Fruit fly (Drosophila melanogaster) whole organism, embryonic: ENCODE data around the gene fbl.

ENCODE experiments used
- CG10267 ChIP-seq: fragments of 200-800 bp; sonication (Bioruptor generic); optimal IDR thresholded peaks from 2 replicates; lab custom pipeline; 2018; ENCODE audit warnings: missing biosample characterization, mild to moderate bottlenecking, missing genetic modification characterization, moderate library complexity
- CG11504 ChIP-seq: fragments of 200-800 bp; sonication (Bioruptor generic); optimal IDR thresholded peaks from 3 replicates; lab custom pipeline; 2019; ENCODE audit warnings: missing biosample characterization, mild to moderate bottlenecking, missing genetic modification characterization, moderate library complexity
- CG12659 ChIP-seq: fragments of 200-800 bp; sonication (Bioruptor generic); optimal IDR thresholded peaks from 3 replicates; lab custom pipeline; 2017; ENCODE audit warnings: mild to moderate bottlenecking, missing biosample characterization, missing genetic modification reagents, missing genetic modification characterization
- CG14965 ChIP-seq: fragments of 200-800 bp; sonication (Bioruptor generic); optimal IDR thresholded peaks from 2 replicates; lab custom pipeline; 2016; ENCODE audit warnings: missing biosample characterization, missing genetic modification characterization, borderline replicate concordance
- CG15601 ChIP-seq: fragments of 200-800 bp; sonication (Bioruptor generic); optimal IDR thresholded peaks from 3 replicates; lab custom pipeline; 2019; ENCODE audit warnings: missing biosample characterization, mild to moderate bottlenecking, missing genetic modification characterization, moderate library complexity
- CG16779 ChIP-seq: fragments of 200-800 bp; sonication (Bioruptor generic); IDR thresholded peaks from 2 replicates; pipeline ENCODE4 v1.3.6; 2022; ENCODE audit warnings: missing biosample characterization, missing genetic modification characterization
- CG1832 ChIP-seq: fragments of 200-800 bp; sonication (Bioruptor generic); optimal IDR thresholded peaks from 2 replicates; lab custom pipeline; 2017; ENCODE audit warnings: missing biosample characterization, mild to moderate bottlenecking, missing genetic modification characterization, inconsistent platforms
- CG2129 ChIP-seq: fragments of 200-800 bp; sonication (Bioruptor generic); IDR thresholded peaks from 2 replicates; pipeline ENCODE4 v1.3.6; 2022; ENCODE audit warnings: missing biosample characterization, missing genetic modification characterization; ENCODE audit not compliant: partially characterized antibody
- CG34224 ChIP-seq: fragments of 200-800 bp; sonication (Bioruptor generic); IDR thresholded peaks from 3 replicates; pipeline ENCODE4 v1.3.6; 2022; ENCODE audit warnings: missing biosample characterization, missing genetic modification characterization; ENCODE audit not compliant: partially characterized antibody
- CG34376 ChIP-seq: fragments of 200-800 bp; sonication (Bioruptor generic); optimal IDR thresholded peaks from 2 replicates; lab custom pipeline; 2018; ENCODE audit warnings: missing biosample characterization, mild to moderate bottlenecking, missing genetic modification characterization
- CG5953 ChIP-seq: fragments of 200-800 bp; sonication (Bioruptor generic); IDR thresholded peaks from 2 replicates; pipeline ENCODE4 v1.3.6; 2022; ENCODE audit warnings: missing biosample characterization, missing genetic modification characterization
- CG6791 ChIP-seq: fragments of 200-800 bp; sonication (Bioruptor generic); IDR thresholded peaks from 3 replicates; pipeline ENCODE4 v1.3.6; 2022; ENCODE audit warnings: missing biosample characterization, missing genetic modification characterization; ENCODE audit not compliant: partially characterized antibody
- CG9797 ChIP-seq: fragments of 200-800 bp; sonication (Bioruptor generic); optimal IDR thresholded peaks from 3 replicates; lab custom pipeline; 2018; ENCODE audit warnings: missing biosample characterization, mild to moderate bottlenecking, missing genetic modification characterization
- Ets65A ChIP-seq: fragments of 200-800 bp; sonication (Bioruptor generic); peaks from one replicate; lab custom pipeline; 2016; ENCODE audit warnings: missing biosample characterization, missing genetic modification characterization
- Ets97D ChIP-seq: fragments of 200-800 bp; sonication (Bioruptor generic); optimal IDR thresholded peaks from 3 replicates; lab custom pipeline; 2016; ENCODE audit warnings: missing biosample characterization, missing genetic modification characterization
- GATAe ChIP-seq: fragments of 200-800 bp; sonication (Bioruptor generic); conservative IDR thresholded peaks from 2 replicates; pipeline ENCODE4 v1.3.6; 2022; ENCODE audit warnings: missing biosample characterization, missing genetic modification characterization
- HmgZ ChIP-seq: fragments of 200-800 bp; sonication (Bioruptor generic); optimal IDR thresholded peaks from 2 replicates; lab custom pipeline; 2018; ENCODE audit warnings: missing biosample characterization, mild to moderate bottlenecking, missing genetic modification characterization
- Med ChIP-seq: fragments of 200-800 bp; sonication (Bioruptor generic); peaks from one replicate; lab custom pipeline; 2016; ENCODE audit warnings: missing biosample characterization, missing genetic modification characterization, mild to moderate bottlenecking, inconsistent platforms, moderate library complexity
- Poxn ChIP-seq: fragments of 200-800 bp; sonication (Bioruptor generic); IDR thresholded peaks from 2 replicates; pipeline ENCODE4 v1.3.6; 2022; ENCODE audit warnings: missing biosample characterization, missing genetic modification characterization
- Rfx ChIP-seq: fragments of 200-800 bp; sonication (Bioruptor generic); IDR thresholded peaks from 2 replicates; pipeline ENCODE4 v1.3.6; 2022; ENCODE audit warnings: missing biosample characterization, missing genetic modification characterization
- Stat92E ChIP-seq, 3 experiments: fragments of >200 bp in 2 of 3; fragments of 200-800 bp in 1 of 3; sonication (Bioruptor generic) in 1 of 3; optimal IDR thresholded peaks; 2 replicates each; lab custom pipeline; 2017 to 2019; ENCODE audit warnings: missing biosample characterization in 3 of 3, missing genetic modification characterization in 3 of 3, mild to moderate bottlenecking in 1 of 3, moderate library complexity in 1 of 3
- Taf1 ChIP-seq: fragments of 200-800 bp; sonication (Bioruptor generic); IDR thresholded peaks from 2 replicates; pipeline ENCODE4 v1.3.6; 2022; ENCODE audit warnings: missing biosample characterization, missing genetic modification characterization
- YL-1 ChIP-seq: fragments of 200-800 bp; sonication (Bioruptor generic); optimal IDR thresholded peaks from 3 replicates; lab custom pipeline; 2017; ENCODE audit warnings: missing biosample characterization, mild to moderate bottlenecking, missing genetic modification characterization
- ab ChIP-seq: fragments of 200-800 bp; sonication (Bioruptor generic); optimal IDR thresholded peaks from 2 replicates; lab custom pipeline; 2016; ENCODE audit warnings: missing biosample characterization, missing genetic modification characterization
- bigmax ChIP-seq: fragments of 200-800 bp; sonication (Bioruptor generic); optimal IDR thresholded peaks from 2 replicates; lab custom pipeline; 2018; ENCODE audit warnings: missing biosample characterization, mild to moderate bottlenecking, missing genetic modification characterization
- cg ChIP-seq: fragments of 200-800 bp; sonication (Bioruptor generic); optimal IDR thresholded peaks from 3 replicates; lab custom pipeline; 2019; ENCODE audit warnings: missing biosample characterization, mild to moderate bottlenecking, missing genetic modification characterization, moderate library complexity
- crol ChIP-seq: fragments of 200-800 bp; sonication (Bioruptor generic); IDR thresholded peaks from 2 replicates; pipeline ENCODE4 v1.3.6; 2022; ENCODE audit warnings: missing biosample characterization, missing genetic modification characterization
- cwo ChIP-seq: fragments of 200-800 bp; sonication (Bioruptor generic); optimal IDR thresholded peaks from 3 replicates; lab custom pipeline; 2017; ENCODE audit warnings: missing biosample characterization, missing genetic modification characterization, mild to moderate bottlenecking, moderate library complexity, missing genetic modification reagents
- dmrt99B ChIP-seq: fragments of 200-800 bp; sonication (Bioruptor generic); optimal IDR thresholded peaks from 2 replicates; lab custom pipeline; 2018; ENCODE audit warnings: missing biosample characterization, mild to moderate bottlenecking, missing genetic modification characterization, moderate library complexity
- dpn ChIP-seq, 2 experiments: fragments of 200-800 bp; sonication (Bioruptor generic); optimal IDR thresholded peaks; 3 replicates each; lab custom pipeline; 2016; ENCODE audit warnings: missing biosample characterization in 2 of 2, missing genetic modification characterization in 2 of 2
- exex ChIP-seq: fragments of 200-800 bp; sonication (Bioruptor generic); optimal IDR thresholded peaks from 4 replicates; lab custom pipeline; 2018; ENCODE audit warnings: missing biosample characterization, mild to moderate bottlenecking, missing genetic modification characterization, moderate library complexity
- fd64A ChIP-seq: fragments of 200-800 bp; sonication (Bioruptor generic); optimal IDR thresholded peaks from 3 replicates; lab custom pipeline; 2018; ENCODE audit warnings: missing biosample characterization, mild to moderate bottlenecking, missing genetic modification characterization
- jigr1 ChIP-seq: fragments of 200-800 bp; sonication (Bioruptor generic); IDR thresholded peaks from 3 replicates; pipeline ENCODE4 v1.3.6; 2022; ENCODE audit warnings: missing biosample characterization, missing genetic modification characterization
- knrl ChIP-seq: fragments of 200-800 bp; sonication (Bioruptor generic); IDR thresholded peaks from 3 replicates; pipeline ENCODE4 v1.3.6; 2022; ENCODE audit warnings: missing biosample characterization, missing genetic modification characterization; ENCODE audit not compliant: partially characterized antibody
- lilli ChIP-seq: fragments of 200-800 bp; sonication (Bioruptor generic); optimal IDR thresholded peaks from 3 replicates; lab custom pipeline; 2016; ENCODE audit warnings: missing biosample characterization, missing genetic modification characterization
- nerfin-2 ChIP-seq: fragments of 200-800 bp; sonication (Bioruptor generic); IDR thresholded peaks from 2 replicates; pipeline ENCODE4 v1.3.6; 2022; ENCODE audit warnings: missing biosample characterization, missing genetic modification characterization; ENCODE audit not compliant: partially characterized antibody
- pros ChIP-seq: fragments of 200-800 bp; sonication (Bioruptor generic); optimal IDR thresholded peaks from 3 replicates; lab custom pipeline; 2019; ENCODE audit warnings: missing biosample characterization, mild to moderate bottlenecking, missing genetic modification characterization, moderate library complexity
- sens ChIP-seq: fragments of 200-800 bp; sonication (Bioruptor generic); peaks from one replicate; lab custom pipeline; 2016; ENCODE audit warnings: missing biosample characterization, missing genetic modification characterization
- so ChIP-seq: fragments of 200-800 bp; sonication (Bioruptor generic); IDR thresholded peaks from 3 replicates; pipeline ENCODE4 v1.3.6; 2022; ENCODE audit warnings: missing biosample characterization, missing genetic modification characterization
- stc ChIP-seq: fragments of 200-800 bp; sonication (Bioruptor generic); IDR thresholded peaks from 2 replicates; pipeline ENCODE4 v1.3.6; 2022; ENCODE audit warnings: missing biosample characterization, missing genetic modification characterization
- sug ChIP-seq: fragments of 200-800 bp; optimal IDR thresholded peaks from 2 replicates; lab custom pipeline; 2019; ENCODE audit warnings: missing biosample characterization, mild to moderate bottlenecking, missing genetic modification characterization, moderate library complexity
- tio ChIP-seq: fragments of 200-800 bp; sonication (Bioruptor generic); optimal IDR thresholded peaks from 2 replicates; lab custom pipeline; 2017; ENCODE audit warnings: missing biosample characterization, missing genetic modification characterization, inconsistent platforms
- unpg ChIP-seq: fragments of 200-800 bp; sonication (Bioruptor generic); optimal IDR thresholded peaks from 3 replicates; lab custom pipeline; 2018; ENCODE audit warnings: missing biosample characterization, mild to moderate bottlenecking, missing genetic modification characterization, moderate library complexity
- vvl ChIP-seq: fragments of 200-800 bp; sonication (Bioruptor generic); IDR thresholded peaks from 2 replicates; pipeline ENCODE4 v1.3.6; 2022; ENCODE audit warnings: missing biosample characterization, missing genetic modification characterization
- wor ChIP-seq: fragments of 200-800 bp; sonication (Bioruptor generic); IDR thresholded peaks from 2 replicates; pipeline ENCODE4 v1.3.6; 2022; ENCODE audit warnings: missing biosample characterization, missing genetic modification characterization

Gene fbl

DNA sequence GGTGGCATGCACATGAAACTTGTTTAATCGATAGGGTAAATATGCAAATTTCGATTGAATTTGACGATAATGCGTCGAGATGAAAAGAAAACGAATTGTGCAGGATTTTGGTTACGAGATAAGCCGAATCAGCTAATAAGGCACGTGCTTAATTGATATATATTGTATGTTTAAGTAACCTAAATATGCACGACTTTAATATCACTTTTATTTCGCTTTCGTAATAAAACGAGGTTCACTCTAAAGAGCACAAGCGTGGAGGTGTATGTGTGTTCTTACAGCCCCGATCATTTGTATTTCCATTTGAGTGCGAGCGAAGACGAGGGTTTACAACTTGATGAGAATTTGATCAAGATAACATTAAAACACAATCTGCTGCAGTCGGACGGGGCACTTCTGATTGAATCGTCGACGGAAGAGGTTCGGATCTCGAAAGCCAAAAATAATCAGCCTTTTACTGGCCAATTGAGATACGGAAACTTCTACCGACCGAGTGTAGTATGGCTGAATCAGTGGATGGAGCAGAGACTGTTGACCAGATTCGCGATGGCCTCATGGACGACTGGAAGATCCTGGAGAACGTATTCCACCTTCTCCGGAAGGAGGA is 30.4 kb upstream of the fbl start (continued):
- TF ChIP-seq unpg (GFP tag; lab: Kevin White, UChicago): no peak
- TF ChIP-seq vvl (GFP tag; lab: Robert Waterston, UW): peak; percentile 38; the same call in 1 of the 2 replicates
- TF ChIP-seq ab: no peak
- TF ChIP-seq CG34376 (GFP tag; lab: Kevin White, UChicago): peak; percentile 56
- TF ChIP-seq cg (GFP tag; lab: Kevin White, UChicago): peak; percentile 22
- no peak for TF ChIP-seq Taf1
- peak; percentile 23; the same call in 1 of the 2 replicates for TF ChIP-seq GATAe
- peak; percentile 16; the same call in 1 of the 2 replicates for TF ChIP-seq Rfx
- TF ChIP-seq Med (GFP tag; lab: Kevin White, UChicago): peak; percentile 78
- TF ChIP-seq CG11504 (tag; lab: Kevin White, UChicago): no peak
- TF ChIP-seq crol (GFP tag; lab: Robert Waterston, UW): no peak
- peak; percentile 3 for TF ChIP-seq cwo
- peak; percentile 51 for TF ChIP-seq sug

DNA sequence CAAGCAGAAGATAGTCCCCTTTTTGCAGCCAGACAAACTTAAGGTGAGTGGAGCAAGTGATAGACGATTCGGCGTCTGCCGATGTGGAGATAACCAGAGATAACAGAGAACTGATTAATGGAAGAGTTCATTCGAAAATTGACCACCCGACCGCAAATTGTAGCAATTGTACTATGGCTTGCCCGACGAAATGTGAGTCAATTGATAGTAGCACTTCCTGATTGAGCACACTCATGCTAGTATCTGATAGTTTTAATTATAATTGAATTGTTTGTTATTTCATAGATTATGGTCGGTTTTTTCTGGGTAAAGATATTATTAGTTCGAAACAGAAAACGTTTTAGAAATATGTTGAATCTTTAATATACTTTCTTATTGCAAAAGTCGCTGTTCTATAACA is 29.9 kb upstream of the fbl start:
- peak; percentile 47 for TF ChIP-seq Ets65A (GFP tag; lab: Kevin White, UChicago)
- no peak for TF ChIP-seq pros (GFP tag; lab: Kevin White, UChicago)
- peak; percentile 55 for TF ChIP-seq sens
- TF ChIP-seq lilli (GFP tag; lab: Kevin White, UChicago): no peak
- peak; percentile 85 for TF ChIP-seq exex
- TF ChIP-seq, all 482 proteins: peak for 3

- TF ChIP-seq CG15601 (no peak), CG12659 (GFP tag; lab: Kevin White, UChicago) (no peak), jigr1 (GFP tag; lab: Robert Waterston, UW) (no peak), wor (GFP tag; lab: Robert Waterston, UW) (no peak), tio (no peak), CG5953 (GFP tag; lab: Robert Waterston, UW) (peak; percentile 26; the same call in 1 of the 2 replicates)
These were observed 29.4 kb upstream of the fbl start for dm6 chr3L:20354872-20355271.

dm6 chr3L:20356613-20357012 is 27.6 kb upstream of the fbl start, which contains the start of gene kin17:
kin17 (plus strand) TSS chr3L:20356807.
- TF ChIP-seq Ets97D (GFP tag; lab: Kevin White, UChicago): peak; percentile 1
- TF ChIP-seq CG34224 (GFP tag; lab: Robert Waterston, UW): peak; percentile 68
- no peak for TF ChIP-seq dmrt99B
- no peak for TF ChIP-seq dpn (GFP tag; optimal IDR thresholded peaks at IDR 0.05; lab: Kevin White, UChicago)
- TF ChIP-seq YL-1: peak; percentile 58
- TF ChIP-seq HmgZ (tag; lab: Kevin White, UChicago): peak; percentile 24
- TF ChIP-seq CG10267: peak; percentile 35
- no peak for TF ChIP-seq CG1832 (GFP tag; lab: Kevin White, UChicago)
- TF ChIP-seq Stat92E (GFP tag; optimal IDR thresholded peaks at IDR 0.05; lab: Kevin White, UChicago): peak in 1 of 3 experiments; percentile 20
- TF ChIP-seq CG16779 (GFP tag; lab: Robert Waterston, UW): no peak
- no peak for TF ChIP-seq lilli (GFP tag; lab: Kevin White, UChicago)
- peak; percentile 56 for TF ChIP-seq Med (GFP tag; lab: Kevin White, UChicago)
- TF ChIP-seq Ets65A (GFP tag; lab: Kevin White, UChicago): no peak
- peak; percentile 84 for TF ChIP-seq CG9797 (GFP tag; lab: Kevin White, UChicago)
- peak; percentile 64 for TF ChIP-seq knrl (GFP tag; lab: Robert Waterston, UW)
- 0 out of 2 replicates have a peak, but pooled peaks have one; percentile 17 for TF ChIP-seq CG2129 (GFP tag; lab: Robert Waterston, UW)
- no peak for TF ChIP-seq fd64A
- TF ChIP-seq CG6791: peak; percentile 73; the same call in 2 of the 3 replicates
- no peak for TF ChIP-seq stc
- 0 out of 3 replicates have a peak, but pooled peaks have one; percentile 13 for TF ChIP-seq so
- 0 out of 2 replicates have a peak, but pooled peaks have one; percentile 26 for TF ChIP-seq nerfin-2 (GFP tag; lab: Robert Waterston, UW)
- no peak for TF ChIP-seq CG14965
- no peak for TF ChIP-seq bigmax
- TF ChIP-seq Poxn (GFP tag; lab: Robert Waterston, UW): no peak
